Worm (Caenorhabditis elegans) whole organism, early embryonic: ENCODE data around the gene stg-1.

Source experiments
- B0310.2 ChIP-seq: sonication (generic microtip); optimal IDR thresholded peaks from 2 replicates; lab custom pipeline; 2016; ENCODE audit warnings: mild to moderate bottlenecking, missing genetic modification characterization, missing compliant biosample characterization
- F13C5.2 ChIP-seq: sonication (generic microtip); optimal IDR thresholded peaks from 2 replicates; lab custom pipeline; 2017; ENCODE audit warnings: mild to moderate bottlenecking, missing genetic modification characterization, inconsistent platforms, missing compliant biosample characterization
- aly-1 ChIP-seq: sonication (generic microtip); optimal IDR thresholded peaks from 2 replicates; lab custom pipeline; 2016; ENCODE audit warnings: missing genetic modification characterization, missing compliant biosample characterization
- ama-1 ChIP-seq: fragments of 150-350 bp; optimal IDR thresholded peaks from 2 replicates; lab custom pipeline; 2014
- ceh-13 ChIP-seq: fragments of 200-800 bp; sonication (Bioruptor generic); optimal IDR thresholded peaks from 2 replicates; lab custom pipeline; 2018; ENCODE audit warnings: mild to moderate bottlenecking, missing genetic modification characterization, missing compliant biosample characterization
- ceh-36 ChIP-seq: sonication (generic microtip); optimal IDR thresholded peaks from 2 replicates; lab custom pipeline; 2016; ENCODE audit warnings: missing genetic modification characterization, inconsistent platforms, missing compliant biosample characterization
- ets-7 ChIP-seq: sonication (generic microtip); optimal IDR thresholded peaks from 2 replicates; lab custom pipeline; 2016; ENCODE audit warnings: missing genotype, missing genetic modification characterization, missing compliant biosample characterization
- flt-1 ChIP-seq: fragments of 200-800 bp; sonication (Bioruptor generic); IDR thresholded peaks from 2 replicates; pipeline ENCODE4 v1.3.6; 2022; ENCODE audit warnings: missing genetic modification characterization, missing compliant biosample characterization
- hmbx-1 ChIP-seq: sonication (generic microtip); optimal IDR thresholded peaks from 2 replicates; lab custom pipeline; 2016; ENCODE audit warnings: mild to moderate bottlenecking, missing genetic modification characterization, missing compliant biosample characterization
- hmg-4 ChIP-seq: fragments of 200-800 bp; sonication (Bioruptor generic); optimal IDR thresholded peaks from 2 replicates; lab custom pipeline; 2018; ENCODE audit warnings: mild to moderate bottlenecking, missing genetic modification characterization, missing compliant biosample characterization
- hnd-1 ChIP-seq: sonication (generic microtip); optimal IDR thresholded peaks from 2 replicates; lab custom pipeline; 2016; ENCODE audit warnings: missing genetic modification characterization, missing compliant biosample characterization
- pes-1 ChIP-seq: fragments of 200-800 bp; sonication (Bioruptor generic); IDR thresholded peaks from 2 replicates; pipeline ENCODE4 v1.3.6; 2022; ENCODE audit warnings: missing genetic modification reagents, missing genetic modification characterization, missing compliant biosample characterization
- scrt-1 ChIP-seq: fragments of 200-800 bp; sonication (Bioruptor generic); IDR thresholded peaks from 2 replicates; pipeline ENCODE4 v1.3.6; 2022; ENCODE audit warnings: missing genetic modification characterization, missing compliant biosample characterization
- sea-1 ChIP-seq: fragments of 200-800 bp; sonication (Bioruptor generic); conservative IDR thresholded peaks from 2 replicates; pipeline ENCODE4 v1.3.6; 2022; ENCODE audit warnings: missing genetic modification characterization, missing compliant biosample characterization
- tbx-11 ChIP-seq: fragments of 200-800 bp; sonication (Bioruptor generic); IDR thresholded peaks from 2 replicates; pipeline ENCODE4 v1.3.6; 2022; ENCODE audit warnings: missing genetic modification characterization, missing compliant biosample characterization
- tbx-37 ChIP-seq: fragments of 200-800 bp; sonication (Bioruptor generic); conservative IDR thresholded peaks from 2 replicates; pipeline ENCODE4 v1.3.6; 2022; ENCODE audit warnings: missing genetic modification reagents, missing genetic modification characterization, missing compliant biosample characterization
- tra-4 ChIP-seq: sonication (generic microtip); optimal IDR thresholded peaks from 2 replicates; lab custom pipeline; 2017; ENCODE audit warnings: missing genetic modification characterization, missing compliant biosample characterization

stg-1 gene

DNA sequence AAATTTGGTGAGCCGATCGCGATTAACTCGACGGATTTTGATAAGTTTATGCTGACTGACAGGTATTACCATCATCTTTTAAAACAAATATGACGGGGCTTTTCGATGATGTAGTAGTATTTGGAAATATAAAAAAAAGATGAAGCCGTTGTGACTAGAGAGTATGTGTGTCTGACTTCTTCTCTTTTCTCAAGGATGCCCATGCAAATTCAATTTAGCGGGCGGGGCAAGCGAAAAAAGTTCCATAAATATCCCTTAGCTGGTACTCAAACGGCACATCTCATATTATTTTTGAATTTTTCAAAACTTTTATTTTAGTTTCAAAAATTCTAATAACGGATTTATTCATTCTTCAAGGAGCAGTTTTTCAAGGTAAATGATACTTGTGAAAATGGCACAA is at the start of gene stg-1:
Gene stg-1, minus strand, starts transcription at position 153 of the 400 bp plus-strand sequence.
- TF ChIP-seq ama-1 (lab: Kevin White, UChicago) (no peak), flt-1 (GFP tag; lab: Robert Waterston, UW) (no peak), ceh-13 (GFP tag; lab: Kevin White, UChicago) (no peak), ceh-36 (tag; lab: Kevin White, UChicago) (no peak), scrt-1 (no peak), sea-1 (GFP tag; lab: Robert Waterston, UW) (no peak), F13C5.2 (tag; lab: Kevin White, UChicago) (no peak), tbx-11 (GFP tag; lab: Robert Waterston, UW) (no peak), ets-7 (no peak), hmbx-1 (no peak), tbx-37 (no peak), tra-4 (tag; lab: Kevin White, UChicago) (no peak)

- TF ChIP-seq pes-1 (GFP tag; lab: Robert Waterston, UW) (no peak), ets-7 (no peak), ama-1 (lab: Kevin White, UChicago) (no peak), tra-4 (tag; lab: Kevin White, UChicago) (no peak)
Measured at ce11 chrII:10108377-10108776, 47.9 kb upstream of the stg-1 start, which contains the start of the genes ZK945.7 and ZK945.8. ZK945.7 (minus strand) TSS chrII:10108477. ZK945.8 (plus strand) TSS chrII:10108651.

ce11 chrII:10106870-10107269 is 46.4 kb upstream of the stg-1 start, which contains the start of gene ZK945.6:
ZK945.6 (minus strand) TSS chrII:10106970.
- TF ChIP-seq aly-1 = no peak
- TF ChIP-seq sea-1 (GFP tag; lab: Robert Waterston, UW) = no peak
- no peak for TF ChIP-seq F13C5.2 (tag; lab: Kevin White, UChicago)
- TF ChIP-seq tbx-37 = no peak
- no peak for TF ChIP-seq hmbx-1
- TF ChIP-seq ceh-13 (GFP tag; lab: Kevin White, UChicago) = no peak
- TF ChIP-seq ceh-36 (tag; lab: Kevin White, UChicago) = no peak
- no peak for TF ChIP-seq pes-1 (GFP tag; lab: Robert Waterston, UW)

- TF ChIP-seq tbx-11 (GFP tag; lab: Robert Waterston, UW) (no peak), ets-7 (no peak)
Measured at ce11 chrII:10105604-10106003, 45.1 kb upstream of the stg-1 start, which contains the start of gene ZK945.4. ZK945.4 (minus strand) TSS chrII:10105704.

ce11 chrII:10103212-10103611 is 42.8 kb upstream of the stg-1 start:
- TF ChIP-seq tbx-11 (GFP tag; lab: Robert Waterston, UW) (no peak), ceh-36 (tag; lab: Kevin White, UChicago) (no peak), hmbx-1 (no peak), ets-7 (no peak), B0310.2 (tag; lab: Kevin White, UChicago) (no peak), flt-1 (GFP tag; lab: Robert Waterston, UW) (no peak), F13C5.2 (tag; lab: Kevin White, UChicago) (no peak), sea-1 (GFP tag; lab: Robert Waterston, UW) (no peak), pes-1 (GFP tag; lab: Robert Waterston, UW) (no peak), scrt-1 (no peak), hmg-4 (GFP tag; lab: Kevin White, UChicago) (no peak), aly-1 (no peak), tbx-37 (no peak), ceh-13 (GFP tag; lab: Kevin White, UChicago) (no peak)

DNA sequence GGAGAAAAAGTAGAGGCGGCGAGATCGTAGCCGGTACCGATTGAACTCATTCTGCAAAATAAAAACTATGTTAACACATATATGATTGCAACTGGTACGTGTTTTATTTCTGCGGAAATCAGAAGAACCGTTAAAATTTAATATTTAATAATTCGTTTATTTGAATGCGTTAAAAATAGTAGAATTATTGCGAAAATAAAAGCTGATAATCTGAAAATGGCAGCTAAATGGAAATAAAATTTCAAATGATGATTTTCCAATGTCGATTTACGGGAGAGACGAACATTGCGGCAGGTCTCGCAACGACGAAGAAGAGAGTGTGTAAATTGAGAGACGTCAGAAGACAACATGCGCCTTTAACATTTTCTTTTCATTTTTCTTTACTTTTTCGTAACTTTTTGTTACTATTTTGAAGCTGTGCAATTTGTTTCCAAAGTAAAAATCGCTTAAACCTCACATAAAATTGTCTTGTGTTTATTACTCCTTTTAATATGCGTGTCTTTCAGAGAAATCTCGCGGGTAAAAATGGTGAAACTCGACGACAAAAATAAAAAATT is 39.4 kb upstream of the stg-1 start, which contains the start of the genes pas-7 and puf-12:
Gene pas-7, minus strand, starts transcription at position 51 of the 557 bp plus-strand sequence.
Gene puf-12, plus strand, starts transcription at position 507 of the 557 bp plus-strand sequence.
- TF ChIP-seq F13C5.2 (tag; lab: Kevin White, UChicago) (no peak), scrt-1 (no peak), hnd-1 (tag; lab: Kevin White, UChicago) (no peak), flt-1 (GFP tag; lab: Robert Waterston, UW) (no peak), ets-7 (no peak), B0310.2 (tag; lab: Kevin White, UChicago) (no peak), pes-1 (GFP tag; lab: Robert Waterston, UW) (no peak), tbx-11 (GFP tag; lab: Robert Waterston, UW) (no peak), ama-1 (lab: Kevin White, UChicago) (no peak), tra-4 (tag; lab: Kevin White, UChicago) (no peak), hmg-4 (GFP tag; lab: Kevin White, UChicago) (no peak)

DNA sequence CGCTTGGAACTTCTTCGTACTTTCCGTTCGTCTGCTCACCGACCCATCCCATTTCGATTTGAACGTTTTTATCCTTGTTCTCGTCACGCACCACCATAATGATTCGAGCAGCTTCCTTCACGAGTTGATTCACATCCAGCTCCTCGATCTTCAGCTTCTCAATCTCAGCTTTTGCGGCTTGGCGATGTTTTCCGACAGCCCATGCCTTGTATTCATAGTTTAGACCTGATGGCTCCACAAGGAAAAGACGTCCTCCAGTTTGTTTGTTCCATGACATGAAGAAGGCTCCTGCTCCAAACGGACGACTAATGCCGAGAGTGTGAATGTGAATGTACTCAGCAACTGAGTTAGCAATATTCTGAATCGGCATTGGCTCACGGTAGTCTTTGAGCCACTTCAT is 38.6 kb upstream of the stg-1 start:
- TF ChIP-seq tbx-11 (GFP tag; lab: Robert Waterston, UW) = no peak
- TF ChIP-seq scrt-1 = no peak
- no peak for TF ChIP-seq sea-1 (GFP tag; lab: Robert Waterston, UW)
- TF ChIP-seq hnd-1 (tag; lab: Kevin White, UChicago) = no peak
- no peak for TF ChIP-seq B0310.2 (tag; lab: Kevin White, UChicago)
- TF ChIP-seq F13C5.2 (tag; lab: Kevin White, UChicago) = no peak
- no peak for TF ChIP-seq ama-1 (lab: Kevin White, UChicago)
- TF ChIP-seq tbx-37 = no peak
- TF ChIP-seq ceh-36 (tag; lab: Kevin White, UChicago) = no peak

DNA sequence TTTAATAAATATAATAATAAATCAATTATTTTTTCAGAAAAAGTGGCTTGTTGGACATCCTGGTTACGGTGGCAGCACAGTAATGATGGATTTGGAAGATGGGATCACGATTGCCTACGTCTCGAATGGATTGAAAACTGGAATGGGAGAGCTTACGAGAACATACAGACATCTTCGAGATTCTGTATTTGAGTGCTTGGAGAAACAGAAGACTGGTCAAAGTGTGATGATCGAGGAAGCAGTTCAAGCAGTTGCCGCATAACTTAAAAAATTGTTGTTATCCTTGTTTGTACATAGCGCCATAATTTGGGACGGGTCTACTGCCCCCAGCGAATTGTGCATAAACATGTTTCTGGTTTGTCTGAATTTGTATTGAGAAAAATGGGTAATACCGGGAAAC is 38.0 kb upstream of the stg-1 start:
- TF ChIP-seq tbx-11 (GFP tag; lab: Robert Waterston, UW) (no peak), pes-1 (GFP tag; lab: Robert Waterston, UW) (no peak), flt-1 (GFP tag; lab: Robert Waterston, UW) (no peak), B0310.2 (tag; lab: Kevin White, UChicago) (no peak), aly-1 (no peak), hmbx-1 (no peak), ceh-13 (GFP tag; lab: Kevin White, UChicago) (no peak), scrt-1 (no peak), tra-4 (tag; lab: Kevin White, UChicago) (no peak), hmg-4 (GFP tag; lab: Kevin White, UChicago) (no peak), sea-1 (GFP tag; lab: Robert Waterston, UW) (no peak), ets-7 (no peak), hnd-1 (tag; lab: Kevin White, UChicago) (no peak), ceh-36 (tag; lab: Kevin White, UChicago) (no peak)
